Fruit fly (Drosophila melanogaster) whole organism, embryonic: ENCODE measurements around the gene Schip1.

Experiments used
- Antp ChIP-seq: fragments of 200-800 bp; sonication (Bioruptor generic); optimal IDR thresholded peaks from 3 replicates; lab custom pipeline; 2016; ENCODE audit warnings: missing biosample characterization, missing genetic modification characterization
- Atf-2 ChIP-seq: fragments of 200-800 bp; sonication (Bioruptor generic); optimal IDR thresholded peaks from 2 replicates; lab custom pipeline; 2016; ENCODE audit warnings: missing biosample characterization, missing genetic modification characterization
- BEAF-32 ChIP-seq: fragments of 200-800 bp; sonication (Bioruptor generic); optimal IDR thresholded peaks from 3 replicates; lab custom pipeline; 2017; ENCODE audit warnings: missing biosample characterization, missing genetic modification characterization, mild to moderate bottlenecking, moderate library complexity, missing genetic modification reagents
- CG10959 ChIP-seq: fragments of 200-800 bp; sonication (Bioruptor generic); IDR thresholded peaks from 2 replicates; pipeline ENCODE4 v1.3.6; 2022; ENCODE audit warnings: missing biosample characterization, missing genetic modification characterization
- CG11504 ChIP-seq: fragments of 200-800 bp; sonication (Bioruptor generic); optimal IDR thresholded peaks from 3 replicates; lab custom pipeline; 2019; ENCODE audit warnings: missing biosample characterization, mild to moderate bottlenecking, missing genetic modification characterization, moderate library complexity
- CG11723 ChIP-seq: fragments of 200-800 bp; sonication (Bioruptor generic); optimal IDR thresholded peaks from 2 replicates; lab custom pipeline; 2017; ENCODE audit warnings: missing biosample characterization, mild to moderate bottlenecking, missing genetic modification characterization
- CG12299 ChIP-seq: fragments of 200-800 bp; sonication (Bioruptor generic); optimal IDR thresholded peaks from 2 replicates; lab custom pipeline; 2018; ENCODE audit warnings: missing biosample characterization, mild to moderate bottlenecking, missing genetic modification characterization
- CG13894 ChIP-seq: fragments of 200-800 bp; sonication (Bioruptor generic); optimal IDR thresholded peaks from 3 replicates; lab custom pipeline; 2018; ENCODE audit warnings: missing biosample characterization, mild to moderate bottlenecking, missing genetic modification characterization, moderate library complexity
- CG14965 ChIP-seq: fragments of 200-800 bp; sonication (Bioruptor generic); optimal IDR thresholded peaks from 2 replicates; lab custom pipeline; 2016; ENCODE audit warnings: missing biosample characterization, missing genetic modification characterization, borderline replicate concordance
- CG15479 ChIP-seq: fragments of 200-800 bp; sonication (Bioruptor generic); optimal IDR thresholded peaks from 3 replicates; lab custom pipeline; 2019; ENCODE audit warnings: missing biosample characterization, mild to moderate bottlenecking, missing genetic modification characterization, moderate library complexity
- CG15601 ChIP-seq: fragments of 200-800 bp; sonication (Bioruptor generic); optimal IDR thresholded peaks from 3 replicates; lab custom pipeline; 2019; ENCODE audit warnings: missing biosample characterization, mild to moderate bottlenecking, missing genetic modification characterization, moderate library complexity
- CG1602 ChIP-seq: fragments of 200-800 bp; sonication (Bioruptor generic); optimal IDR thresholded peaks from 3 replicates; lab custom pipeline; 2016; ENCODE audit warnings: missing biosample characterization, missing genetic modification characterization
- CG17385 ChIP-seq: fragments of 200-800 bp; sonication (Bioruptor generic); optimal IDR thresholded peaks from 3 replicates; lab custom pipeline; 2018; ENCODE audit warnings: missing biosample characterization, mild to moderate bottlenecking, missing genetic modification characterization
- CG2116 ChIP-seq: fragments of 200-800 bp; sonication (Bioruptor generic); optimal IDR thresholded peaks from 3 replicates; lab custom pipeline; 2018; ENCODE audit warnings: missing biosample characterization, mild to moderate bottlenecking, missing genetic modification characterization
- CG2120 ChIP-seq: fragments of 200-800 bp; sonication (Bioruptor generic); optimal IDR thresholded peaks from 3 replicates; lab custom pipeline; 2016; ENCODE audit warnings: missing biosample characterization, missing genetic modification characterization
- CG31224 ChIP-seq: fragments of 200-800 bp; sonication (Bioruptor generic); IDR thresholded peaks from 2 replicates; pipeline ENCODE4 v1.3.6; 2022; ENCODE audit warnings: missing biosample characterization, missing genetic modification characterization
- CG33557 ChIP-seq: fragments of 200-800 bp; sonication (Bioruptor generic); optimal IDR thresholded peaks from 2 replicates; lab custom pipeline; 2019; ENCODE audit warnings: missing biosample characterization, mild to moderate bottlenecking, missing genetic modification characterization, moderate library complexity
- CG42726 ChIP-seq: fragments of 200-800 bp; sonication (Bioruptor generic); IDR thresholded peaks from 2 replicates; pipeline ENCODE4 v1.3.6; 2022; ENCODE audit warnings: missing biosample characterization, missing genetic modification characterization; ENCODE audit not compliant: partially characterized antibody
- CG4730 ChIP-seq: fragments of 200-800 bp; sonication (Bioruptor generic); IDR thresholded peaks from 2 replicates; pipeline ENCODE4 v1.3.6; 2022; ENCODE audit warnings: missing biosample characterization, missing genetic modification characterization
- CG6175 ChIP-seq: fragments of 200-800 bp; sonication (Bioruptor generic); IDR thresholded peaks from 3 replicates; pipeline ENCODE4 v1.3.6; 2022; ENCODE audit warnings: missing biosample characterization, missing genetic modification characterization
- CG6689 ChIP-seq: fragments of 200-800 bp; sonication (Bioruptor generic); IDR thresholded peaks from 2 replicates; pipeline ENCODE4 v1.3.6; 2022; ENCODE audit warnings: missing biosample characterization, missing genetic modification characterization
- CG7839 ChIP-seq: fragments of 200-800 bp; sonication (Bioruptor generic); optimal IDR thresholded peaks from 3 replicates; lab custom pipeline; 2018; ENCODE audit warnings: missing biosample characterization, mild to moderate bottlenecking, missing genetic modification characterization, moderate library complexity
- Dip3 ChIP-seq: fragments of 200-800 bp; sonication (Bioruptor generic); optimal IDR thresholded peaks from 3 replicates; lab custom pipeline; 2016; ENCODE audit warnings: missing biosample characterization, missing genetic modification characterization
- Doc3 ChIP-seq: fragments of 200-800 bp; sonication (Bioruptor generic); IDR thresholded peaks from 3 replicates; pipeline ENCODE4 v1.3.6; 2022; ENCODE audit warnings: missing biosample characterization, missing genetic modification characterization; ENCODE audit not compliant: partially characterized antibody
- E2f2 ChIP-seq: fragments of 200-800 bp; sonication (Bioruptor generic); IDR thresholded peaks from 2 replicates; pipeline ENCODE4 v1.3.6; 2022; ENCODE audit warnings: missing biosample characterization, missing genetic modification characterization
- HLH4C ChIP-seq: fragments of 200-800 bp; sonication (Bioruptor generic); IDR thresholded peaks from 3 replicates; pipeline ENCODE4 v1.3.6; 2022; ENCODE audit warnings: missing biosample characterization, missing genetic modification characterization; ENCODE audit not compliant: partially characterized antibody
- Hr39 ChIP-seq: fragments of >200 bp; optimal IDR thresholded peaks from 2 replicates; lab custom pipeline; 2017
- Jarid2 ChIP-seq: fragments of 200-800 bp; sonication (Bioruptor generic); optimal IDR thresholded peaks from 3 replicates; lab custom pipeline; 2017; ENCODE audit warnings: mild to moderate bottlenecking, missing biosample characterization, missing genetic modification reagents, missing genetic modification characterization
- MESR4 ChIP-seq: fragments of 200-800 bp; sonication (Bioruptor generic); optimal IDR thresholded peaks from 2 replicates; lab custom pipeline; 2018; ENCODE audit warnings: missing biosample characterization, mild to moderate bottlenecking, missing genetic modification characterization, moderate library complexity
- NC2α ChIP-seq: fragments of 200-800 bp; sonication (Bioruptor generic); optimal IDR thresholded peaks from 2 replicates; lab custom pipeline; 2016; ENCODE audit warnings: missing biosample characterization, missing genetic modification characterization
- Oaz ChIP-seq: fragments of 200-800 bp; sonication (Bioruptor generic); IDR thresholded peaks from 2 replicates; pipeline ENCODE4 v1.3.6; 2022; ENCODE audit warnings: missing biosample characterization, missing genetic modification characterization
- YL-1 ChIP-seq: fragments of 200-800 bp; sonication (Bioruptor generic); optimal IDR thresholded peaks from 3 replicates; lab custom pipeline; 2017; ENCODE audit warnings: missing biosample characterization, mild to moderate bottlenecking, missing genetic modification characterization
- bigmax ChIP-seq: fragments of 200-800 bp; sonication (Bioruptor generic); optimal IDR thresholded peaks from 2 replicates; lab custom pipeline; 2018; ENCODE audit warnings: missing biosample characterization, mild to moderate bottlenecking, missing genetic modification characterization
- cg ChIP-seq: fragments of 200-800 bp; sonication (Bioruptor generic); optimal IDR thresholded peaks from 3 replicates; lab custom pipeline; 2019; ENCODE audit warnings: missing biosample characterization, mild to moderate bottlenecking, missing genetic modification characterization, moderate library complexity
- corto ChIP-seq: fragments of 200-800 bp; sonication (Bioruptor generic); optimal IDR thresholded peaks from 2 replicates; lab custom pipeline; 2016; ENCODE audit warnings: missing biosample characterization, mild to moderate bottlenecking, missing genetic modification characterization, moderate library complexity
- crc ChIP-seq: fragments of 200-800 bp; sonication (Bioruptor generic); optimal IDR thresholded peaks from 2 replicates; lab custom pipeline; 2016; ENCODE audit warnings: missing biosample characterization, missing genetic modification characterization
- crol ChIP-seq: fragments of 200-800 bp; sonication (Bioruptor generic); IDR thresholded peaks from 2 replicates; pipeline ENCODE4 v1.3.6; 2022; ENCODE audit warnings: missing biosample characterization, missing genetic modification characterization
- crp ChIP-seq, 2 experiments: fragments of 200-800 bp; sonication (Bioruptor generic); optimal IDR thresholded peaks; 2 replicates in 1 of 2; 3 replicates in 1 of 2; lab custom pipeline; 2017; ENCODE audit warnings: missing biosample characterization in 2 of 2, missing genetic modification characterization in 2 of 2, mild to moderate bottlenecking in 1 of 2, moderate library complexity in 1 of 2
- dmrt11E ChIP-seq: fragments of 200-800 bp; sonication (Bioruptor generic); optimal IDR thresholded peaks from 3 replicates; lab custom pipeline; 2018; ENCODE audit warnings: missing biosample characterization, mild to moderate bottlenecking, missing genetic modification characterization, moderate library complexity
- gfzf ChIP-seq: fragments of 200-800 bp; sonication (Bioruptor generic); optimal IDR thresholded peaks from 2 replicates; lab custom pipeline; 2016; ENCODE audit warnings: missing biosample characterization, mild to moderate bottlenecking, missing genetic modification characterization, moderate library complexity
- h ChIP-seq: fragments of >200 bp; optimal IDR thresholded peaks from 2 replicates; lab custom pipeline; 2017
- lmd ChIP-seq: fragments of 200-800 bp; sonication (Bioruptor generic); IDR thresholded peaks from 2 replicates; pipeline ENCODE4 v1.3.6; 2022; ENCODE audit warnings: missing biosample characterization, missing genetic modification characterization
- otp ChIP-seq: fragments of 200-800 bp; sonication (Bioruptor generic); IDR thresholded peaks from 3 replicates; pipeline ENCODE4, ENCODE4 v1.3.6; 2022; ENCODE audit warnings: missing biosample characterization, missing genetic modification characterization
- repo ChIP-seq: fragments of 200-800 bp; sonication (Bioruptor generic); optimal IDR thresholded peaks from 2 replicates; lab custom pipeline; 2016; ENCODE audit warnings: missing biosample characterization, missing genetic modification characterization
- row ChIP-seq: fragments of 200-800 bp; sonication (Bioruptor generic); IDR thresholded peaks from 3 replicates; pipeline ENCODE4 v1.3.6; 2022; ENCODE audit warnings: missing biosample characterization, missing genetic modification characterization
- sc ChIP-seq, 3 experiments: fragments of >200 bp in 2 of 3; fragments of 200-800 bp in 1 of 3; sonication (Bioruptor generic) in 1 of 3; optimal IDR thresholded peaks; 2 replicates in 2 of 3; 3 replicates in 1 of 3; lab custom pipeline; 2017; ENCODE audit warnings: mild to moderate bottlenecking in 1 of 3, missing biosample characterization in 1 of 3, missing genetic modification characterization in 1 of 3, missing genetic modification reagents in 1 of 3
- seq ChIP-seq: fragments of 200-800 bp; sonication (Bioruptor generic); IDR thresholded peaks from 2 replicates; pipeline ENCODE4 v1.3.6; 2022; ENCODE audit warnings: missing biosample characterization, missing genetic modification characterization
- so ChIP-seq: fragments of 200-800 bp; sonication (Bioruptor generic); IDR thresholded peaks from 3 replicates; pipeline ENCODE4 v1.3.6; 2022; ENCODE audit warnings: missing biosample characterization, missing genetic modification characterization
- tgo ChIP-seq: fragments of 200-800 bp; sonication (Bioruptor generic); IDR thresholded peaks from 3 replicates; pipeline ENCODE4 v1.3.6; 2022; ENCODE audit warnings: missing biosample characterization, missing genetic modification characterization
- tx ChIP-seq: fragments of 200-800 bp; sonication (Bioruptor generic); optimal IDR thresholded peaks from 2 replicates; lab custom pipeline; 2016; ENCODE audit warnings: missing biosample characterization, missing genetic modification characterization
- unc-4 ChIP-seq: fragments of 200-800 bp; sonication (Bioruptor generic); IDR thresholded peaks from 2 replicates; pipeline ENCODE4 v1.3.6; 2022; ENCODE audit warnings: missing biosample characterization, missing genetic modification characterization; ENCODE audit not compliant: partially characterized antibody

Gene Schip1

DNA sequence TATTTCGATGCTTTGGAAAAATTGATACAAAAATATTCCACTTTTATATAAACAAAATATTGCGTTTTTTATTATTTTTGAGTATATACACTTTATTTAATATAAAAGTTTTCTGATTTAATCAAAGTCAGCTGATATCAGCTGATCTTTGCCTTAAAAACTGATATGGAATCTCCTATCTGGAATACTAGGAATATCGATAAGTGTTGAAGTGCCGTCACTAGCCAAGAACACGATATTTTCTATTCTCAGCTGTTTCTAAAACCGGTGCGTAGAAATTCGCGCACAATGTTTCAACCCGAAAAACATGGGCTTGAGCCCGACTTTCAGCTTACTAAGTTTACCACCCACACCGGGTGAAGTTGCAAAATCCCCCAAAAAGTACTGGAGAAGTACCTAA is 11.6 kb upstream of the Schip1 start, which contains the start of gene Sps2 (continued):
- TF ChIP-seq crol (GFP tag; lab: Robert Waterston, UW) = no peak
- peak; percentile 46; the same call in 1 of the 2 replicates for TF ChIP-seq E2f2 (GFP tag; lab: Robert Waterston, UW)
- peak; percentile 10 for TF ChIP-seq MESR4
- TF ChIP-seq CG17385 = no peak
- TF ChIP-seq CG14965 (GFP tag; lab: Kevin White, UChicago) = no peak
- no peak for TF ChIP-seq h (lab: Kevin White, UChicago)
- no peak for TF ChIP-seq CG15479 (GFP tag; lab: Kevin White, UChicago)
- no peak for TF ChIP-seq Oaz (GFP tag; lab: Robert Waterston, UW)
- no peak for TF ChIP-seq CG4730 (GFP tag; lab: Robert Waterston, UW)
- TF ChIP-seq corto (GFP tag; lab: Kevin White, UChicago) = no peak
- TF ChIP-seq row = peak; percentile 77
- TF ChIP-seq dmrt11E (tag; lab: Kevin White, UChicago) = no peak
- no peak for TF ChIP-seq CG6175 (GFP tag; lab: Robert Waterston, UW)
- TF ChIP-seq crp (GFP tag; optimal IDR thresholded peaks at IDR 0.05; lab: Kevin White, UChicago) = peak; percentile 82 to 96
- TF ChIP-seq so (GFP tag; lab: Robert Waterston, UW) = no peak
- no peak for TF ChIP-seq CG12299
- TF ChIP-seq Dip3 = no peak
- no peak for TF ChIP-seq Jarid2
- TF ChIP-seq CG11504 (tag; lab: Kevin White, UChicago) = no peak
- TF ChIP-seq BEAF-32 (GFP tag; lab: Kevin White, UChicago) = peak; percentile 78
- TF ChIP-seq YL-1 = no peak
- TF ChIP-seq CG1602 = no peak
- no peak for TF ChIP-seq CG31224 (GFP tag; lab: Robert Waterston, UW)
- TF ChIP-seq Atf-2 (GFP tag; lab: Kevin White, UChicago) = no peak
- TF ChIP-seq CG10959 = no peak
- TF ChIP-seq NC2α (GFP tag; lab: Kevin White, UChicago) = no peak
- no peak for TF ChIP-seq Hr39 (lab: Kevin White, UChicago)
- no peak for TF ChIP-seq CG33557
- no peak for TF ChIP-seq crc (GFP tag; lab: Kevin White, UChicago)
- TF ChIP-seq CG11723 = no peak
- no peak for TF ChIP-seq CG6689
- TF ChIP-seq sc (optimal IDR thresholded peaks at IDR 0.05; lab: Kevin White, UChicago) = no peak
- no peak for TF ChIP-seq sc (GFP tag; optimal IDR thresholded peaks at IDR 0.05; lab: Kevin White, UChicago)
- no peak for TF ChIP-seq repo (GFP tag; lab: Kevin White, UChicago)
- peak; percentile 18 for TF ChIP-seq CG2120 (GFP tag; lab: Kevin White, UChicago)
- no peak for TF ChIP-seq tgo (GFP tag; lab: Robert Waterston, UW)
- TF ChIP-seq CG13894 (tag; lab: Kevin White, UChicago) = no peak
- no peak for TF ChIP-seq bigmax (GFP tag; lab: Kevin White, UChicago)
- TF ChIP-seq Doc3 (GFP tag; lab: Robert Waterston, UW) = peak; percentile 78
- no peak for TF ChIP-seq lmd (GFP tag; lab: Robert Waterston, UW)
- TF ChIP-seq CG15601 = peak; percentile 30
- peak; percentile 12 for TF ChIP-seq gfzf
- TF ChIP-seq tx (GFP tag; lab: Kevin White, UChicago) = no peak
- no peak for TF ChIP-seq Antp (GFP tag; lab: Kevin White, UChicago)
- TF ChIP-seq CG7839 = no peak
- no peak for TF ChIP-seq cg (GFP tag; lab: Kevin White, UChicago)
- no peak for TF ChIP-seq otp (GFP tag; lab: Robert Waterston, UW)
- TF ChIP-seq CG2116 (GFP tag; lab: Kevin White, UChicago) = peak; percentile 24
- TF ChIP-seq seq (GFP tag; lab: Robert Waterston, UW) = no peak
- peak; percentile 20; the same call in 1 of the 2 replicates for TF ChIP-seq CG42726
- TF ChIP-seq HLH4C (GFP tag; lab: Robert Waterston, UW) = peak; percentile 53; the same call in 1 of the 3 replicates
- TF ChIP-seq unc-4 (GFP tag; lab: Robert Waterston, UW) = peak; percentile 78
